Worm (Caenorhabditis elegans) whole organism, L2 larva: ENCODE results near the gene F54D12.2.

Source experiments
- C34F6.9 ChIP-seq: fragments of 150-350 bp; optimal IDR thresholded peaks from 2 replicates; lab custom pipeline; 2014; ENCODE audit warnings: missing biosample characterization, missing genetic modification characterization
- R02D3.7 ChIP-seq: fragments of 150-350 bp; optimal IDR thresholded peaks from 2 replicates; lab custom pipeline; 2014; ENCODE audit warnings: missing biosample characterization, missing genetic modification characterization
- Y55F3AM.14 ChIP-seq: fragments of 200-800 bp; sonication (Bioruptor generic); optimal IDR thresholded peaks from 2 replicates; lab custom pipeline; 2018; ENCODE audit warnings: mild to moderate bottlenecking, missing genetic modification characterization, missing compliant biosample characterization
- ZK546.5 ChIP-seq: sonication (generic microtip); optimal IDR thresholded peaks from 2 replicates; lab custom pipeline; 2017; ENCODE audit warnings: missing biosample characterization, missing genetic modification characterization
- alr-1 ChIP-seq: fragments of 150-350 bp; optimal IDR thresholded peaks from 2 replicates; lab custom pipeline; 2014; ENCODE audit warnings: missing biosample characterization, missing genetic modification characterization
- blmp-1 ChIP-seq: sonication (generic microtip); optimal IDR thresholded peaks from 2 replicates; lab custom pipeline; 2017; ENCODE audit warnings: missing genetic modification characterization, mild to moderate bottlenecking, missing compliant biosample characterization, antibody characterized with exemption, moderate library complexity; ENCODE audit not compliant: insufficient read depth
- ceh-82 ChIP-seq: fragments of 150-350 bp; optimal IDR thresholded peaks from 2 replicates; lab custom pipeline; 2014; ENCODE audit warnings: missing biosample characterization, missing genetic modification characterization
- crh-2 ChIP-seq: sonication (generic microtip); optimal IDR thresholded peaks from 2 replicates; lab custom pipeline; 2017; ENCODE audit warnings: missing biosample characterization, missing genetic modification characterization
- elt-1 ChIP-seq: fragments of 150-350 bp; optimal IDR thresholded peaks from 2 replicates; lab custom pipeline; 2014; ENCODE audit warnings: missing biosample characterization, missing genetic modification characterization
- elt-3 ChIP-seq: sonication (generic microtip); optimal IDR thresholded peaks from 2 replicates; lab custom pipeline; 2017; ENCODE audit warnings: missing biosample characterization, missing genetic modification characterization
- gmeb-1 ChIP-seq: fragments of 150-350 bp; optimal IDR thresholded peaks from 2 replicates; lab custom pipeline; 2014; ENCODE audit warnings: missing biosample characterization, missing genetic modification characterization
- lin-11 ChIP-seq: fragments of 150-350 bp; sonication (generic microtip); optimal IDR thresholded peaks from 2 replicates; lab custom pipeline; 2014; ENCODE audit warnings: missing biosample characterization, missing genetic modification characterization, inconsistent platforms, mixed read lengths
- lin-13 ChIP-seq: fragments of 150-350 bp; optimal IDR thresholded peaks from 2 replicates; lab custom pipeline; 2014; ENCODE audit warnings: missing biosample characterization, missing genetic modification reagents, missing genetic modification characterization
- lin-39 ChIP-seq: fragments of 150-350 bp; optimal IDR thresholded peaks from 2 replicates; lab custom pipeline; 2014; ENCODE audit warnings: missing biosample characterization, missing genetic modification reagents, missing genetic modification characterization
- lsy-2 ChIP-seq, 2 experiments: fragments of 150-350 bp in 1 of 2; sonication (generic microtip) in 1 of 2; optimal IDR thresholded peaks; 2 replicates each; lab custom pipeline; 2014 to 2017; ENCODE audit warnings: missing biosample characterization in 2 of 2, missing genetic modification characterization in 2 of 2
- mab-5 ChIP-seq: fragments of 150-350 bp; optimal IDR thresholded peaks from 2 replicates; lab custom pipeline; 2014; ENCODE audit warnings: missing biosample characterization, missing genetic modification characterization
- mbf-1 ChIP-seq: sonication (generic microtip); optimal IDR thresholded peaks from 2 replicates; lab custom pipeline; 2017; ENCODE audit warnings: missing biosample characterization, missing genetic modification characterization
- mdl-1 ChIP-seq, 2 experiments: fragments of 150-350 bp in 1 of 2; sonication (generic microtip) in 1 of 2; optimal IDR thresholded peaks; 2 replicates each; lab custom pipeline; 2017; ENCODE audit warnings: missing biosample characterization in 2 of 2, missing genetic modification characterization in 2 of 2
- nhr-10 ChIP-seq: sonication (generic microtip); optimal IDR thresholded peaks from 2 replicates; lab custom pipeline; 2017; ENCODE audit warnings: missing biosample characterization, missing genetic modification characterization
- nhr-11 ChIP-seq: fragments of 150-350 bp; optimal IDR thresholded peaks from 2 replicates; lab custom pipeline; 2014; ENCODE audit warnings: missing biosample characterization, missing genetic modification characterization
- nhr-129 ChIP-seq: fragments of 150-350 bp; optimal IDR thresholded peaks from 2 replicates; lab custom pipeline; 2014; ENCODE audit warnings: missing biosample characterization, missing genetic modification characterization
- nhr-21 ChIP-seq: fragments of 150-350 bp; optimal IDR thresholded peaks from 2 replicates; lab custom pipeline; 2014; ENCODE audit warnings: missing biosample characterization, missing genetic modification characterization
- nhr-23 ChIP-seq: fragments of 150-350 bp; optimal IDR thresholded peaks from 2 replicates; lab custom pipeline; 2014; ENCODE audit warnings: missing biosample characterization, missing genetic modification reagents, missing genetic modification characterization
- nhr-237 ChIP-seq: fragments of 150-350 bp; optimal IDR thresholded peaks from 2 replicates; lab custom pipeline; 2014; ENCODE audit warnings: missing biosample characterization, missing genetic modification characterization
- nhr-6 ChIP-seq: fragments of 150-350 bp; optimal IDR thresholded peaks from 2 replicates; lab custom pipeline; 2014; ENCODE audit warnings: missing biosample characterization, missing genetic modification characterization
- peb-1 ChIP-seq: fragments of 150-350 bp; optimal IDR thresholded peaks from 2 replicates; lab custom pipeline; 2014; ENCODE audit warnings: missing biosample characterization, missing genetic modification characterization
- sem-4 ChIP-seq: fragments of 150-350 bp; optimal IDR thresholded peaks from 2 replicates; lab custom pipeline; 2014; ENCODE audit warnings: missing biosample characterization, missing genetic modification reagents, missing genetic modification characterization
- skn-1 ChIP-seq: sonication (generic microtip); optimal IDR thresholded peaks from 2 replicates; lab custom pipeline; 2017; ENCODE audit warnings: missing biosample characterization, missing genetic modification characterization
- sma-3 ChIP-seq: sonication (generic microtip); optimal IDR thresholded peaks from 2 replicates; lab custom pipeline; 2016; ENCODE audit warnings: missing genetic modification reagents, missing genetic modification characterization, missing compliant biosample characterization
- sma-9 ChIP-seq, 2 experiments: fragments of 150-350 bp in 1 of 2; sonication (generic microtip) in 1 of 2; optimal IDR thresholded peaks; 2 replicates each; lab custom pipeline; 2014 to 2016; ENCODE audit warnings: missing genetic modification characterization in 2 of 2, mild to moderate bottlenecking in 1 of 2, missing biosample characterization in 1 of 2, missing compliant biosample characterization in 1 of 2, missing genetic modification reagents in 1 of 2, moderate library complexity in 1 of 2
- snpc-4 ChIP-seq: fragments of 150-350 bp; optimal IDR thresholded peaks from 2 replicates; lab custom pipeline; 2014; ENCODE audit warnings: missing biosample characterization, missing genetic modification characterization
- unc-55 ChIP-seq: fragments of 150-350 bp; sonication (generic microtip); optimal IDR thresholded peaks from 3 replicates; lab custom pipeline; 2014; ENCODE audit warnings: missing biosample characterization, missing genetic modification reagents, missing genetic modification characterization
- zag-1 ChIP-seq: fragments of 150-350 bp; optimal IDR thresholded peaks from 2 replicates; lab custom pipeline; 2014; ENCODE audit warnings: missing biosample characterization, missing genetic modification characterization
- ztf-11 ChIP-seq: sonication (generic microtip); optimal IDR thresholded peaks from 2 replicates; lab custom pipeline; 2017; ENCODE audit warnings: missing biosample characterization, missing genetic modification characterization
- ztf-4 ChIP-seq: fragments of 150-350 bp; optimal IDR thresholded peaks from 2 replicates; lab custom pipeline; 2014; ENCODE audit warnings: missing biosample characterization, missing genetic modification characterization

The F54D12.2 gene

ce11 chrII:1436715-1437114, 38.2 kb downstream of the F54D12.2 start:
- no peak for TF ChIP-seq lin-11
- TF ChIP-seq nhr-129, result no peak
- TF ChIP-seq elt-3, result no peak
- no peak for TF ChIP-seq R02D3.7 (tag; lab: Kevin White, UChicago)
- no peak for TF ChIP-seq zag-1
- TF ChIP-seq nhr-6 (tag; lab: Kevin White, UChicago), result no peak
- TF ChIP-seq gmeb-1 (tag; lab: Kevin White, UChicago), result no peak
- TF ChIP-seq sma-3 (GFP tag; lab: Kevin White, UChicago), result no peak
- TF ChIP-seq nhr-10 (tag; lab: Kevin White, UChicago), result no peak
- TF ChIP-seq unc-55 (GFP tag; lab: Kevin White, UChicago), result no peak
- no peak for TF ChIP-seq peb-1

ce11 chrII:1437449-1438335, 39.2 kb downstream of the F54D12.2 start, which contains the start of gene nol-6:
Gene nol-6, minus strand, starts transcription at chrII:1437499.
- TF ChIP-seq zag-1 (no peak), lsy-2 (tag; optimal IDR thresholded peaks at IDR 0.05; lab: Kevin White, UChicago) (peak; percentile 31 to 69), gmeb-1 (tag; lab: Kevin White, UChicago) (peak; percentile 92), C34F6.9 (tag; lab: Kevin White, UChicago) (peak; percentile 29), ZK546.5 (no peak), mab-5 (tag; lab: Kevin White, UChicago) (no peak), R02D3.7 (tag; lab: Kevin White, UChicago) (peak; percentile 88), mdl-1 (tag; optimal IDR thresholded peaks at IDR 0.05; lab: Kevin White, UChicago) (no peak), sma-3 (GFP tag; lab: Kevin White, UChicago) (no peak), elt-1 (no peak), nhr-10 (tag; lab: Kevin White, UChicago) (no peak), unc-55 (GFP tag; lab: Kevin White, UChicago) (peak; percentile 50), crh-2 (tag; lab: Kevin White, UChicago) (peak; percentile 25), nhr-129 (peak; percentile 30), elt-3 (no peak), ceh-82 (tag; lab: Kevin White, UChicago) (no peak), ztf-4 (no peak), lin-39 (tag; lab: Kevin White, UChicago) (no peak), nhr-11 (tag; lab: Kevin White, UChicago) (no peak), skn-1 (tag; lab: Kevin White, UChicago) (no peak), blmp-1 (tag; lab: Kevin White, UChicago) (no peak), nhr-21 (no peak), lin-11 (no peak), ztf-11 (tag; lab: Kevin White, UChicago) (no peak), sma-9 (GFP tag; optimal IDR thresholded peaks at IDR 0.05; lab: Kevin White, UChicago) (no peak), sma-9 (tag; optimal IDR thresholded peaks at IDR 0.05; lab: Kevin White, UChicago) (no peak)
- TF ChIP-seq, all 48 proteins: peak for 7

- TF ChIP-seq lin-13 (GFP tag; lab: Kevin White, UChicago), result no peak
- no peak for TF ChIP-seq zag-1
- no peak for TF ChIP-seq alr-1
Observed at ce11 chrII:1438336-1438589, 39.8 kb downstream of the F54D12.2 start, which contains the start of gene Y51H7C.3. Gene Y51H7C.3, plus strand, starts transcription at chrII:1438490.

- TF ChIP-seq nhr-237 (tag; lab: Kevin White, UChicago) (no peak), crh-2 (tag; lab: Kevin White, UChicago) (no peak), sem-4 (tag; lab: Kevin White, UChicago) (no peak), snpc-4 (tag; lab: Kevin White, UChicago) (no peak), alr-1 (no peak), Y55F3AM.14 (GFP tag; lab: Kevin White, UChicago) (no peak), ztf-4 (no peak), unc-55 (GFP tag; lab: Kevin White, UChicago) (no peak), mbf-1 (tag; lab: Kevin White, UChicago) (no peak), sma-3 (GFP tag; lab: Kevin White, UChicago) (no peak), nhr-23 (tag; lab: Kevin White, UChicago) (no peak), lsy-2 (tag; optimal IDR thresholded peaks at IDR 0.05; lab: Kevin White, UChicago) (no peak), nhr-129 (no peak), peb-1 (no peak)
- TF ChIP-seq, all 48 proteins: peak for 0
Observed at ce11 chrII:1441479-1441878, 43.0 kb downstream of the F54D12.2 start.
